Fruit fly (Drosophila melanogaster) whole organism, embryonic: ENCODE results near the gene ball.

Experiments
- Atf-2 ChIP-seq: fragments of 200-800 bp; sonication (Bioruptor generic); optimal IDR thresholded peaks from 2 replicates; lab custom pipeline; 2016; ENCODE audit warnings: missing biosample characterization, missing genetic modification characterization
- Atf6 ChIP-seq: fragments of 200-800 bp; sonication (Bioruptor generic); IDR thresholded peaks from 2 replicates; pipeline ENCODE4 v1.3.6; 2022; ENCODE audit warnings: missing biosample characterization, missing genetic modification characterization
- Bdp1 ChIP-seq: fragments of 200-800 bp; sonication (Bioruptor generic); optimal IDR thresholded peaks from 3 replicates; lab custom pipeline; 2016; ENCODE audit warnings: missing biosample characterization, missing genetic modification characterization
- CG10209 ChIP-seq: fragments of 200-800 bp; sonication (Bioruptor generic); optimal IDR thresholded peaks from 3 replicates; lab custom pipeline; 2017; ENCODE audit warnings: missing biosample characterization, mild to moderate bottlenecking, missing genetic modification characterization, missing genetic modification reagents
- CG11504 ChIP-seq: fragments of 200-800 bp; sonication (Bioruptor generic); optimal IDR thresholded peaks from 3 replicates; lab custom pipeline; 2019; ENCODE audit warnings: missing biosample characterization, mild to moderate bottlenecking, missing genetic modification characterization, moderate library complexity
- CG11560 ChIP-seq: fragments of 200-800 bp; sonication (Bioruptor generic); IDR thresholded peaks from 3 replicates; pipeline ENCODE4 v1.3.6; 2022; ENCODE audit warnings: missing biosample characterization, missing genetic modification characterization
- CG12104 ChIP-seq: fragments of 200-800 bp; sonication (Bioruptor generic); optimal IDR thresholded peaks from 3 replicates; lab custom pipeline; 2016; ENCODE audit warnings: missing biosample characterization, missing genetic modification characterization
- CG14014 ChIP-seq: fragments of 200-800 bp; sonication (Bioruptor generic); IDR thresholded peaks from 2 replicates; pipeline ENCODE4 v1.3.6; 2022; ENCODE audit warnings: missing biosample characterization, missing genetic modification characterization
- CG14860 ChIP-seq: fragments of 200-800 bp; sonication (Bioruptor generic); IDR thresholded peaks from 3 replicates; pipeline ENCODE4 v1.3.6; 2022; ENCODE audit warnings: missing biosample characterization, missing genetic modification characterization; ENCODE audit not compliant: partially characterized antibody
- CG17612 ChIP-seq: fragments of 200-800 bp; sonication (Bioruptor generic); IDR thresholded peaks from 2 replicates; pipeline ENCODE4 v1.3.6; 2022; ENCODE audit warnings: missing biosample characterization, missing genetic modification characterization
- CG2889 ChIP-seq: fragments of 200-800 bp; sonication (Bioruptor generic); IDR thresholded peaks from 3 replicates; pipeline ENCODE4 v1.3.6; 2022; ENCODE audit warnings: missing biosample characterization, missing genetic modification characterization
- CG34224 ChIP-seq: fragments of 200-800 bp; sonication (Bioruptor generic); IDR thresholded peaks from 3 replicates; pipeline ENCODE4 v1.3.6; 2022; ENCODE audit warnings: missing biosample characterization, missing genetic modification characterization; ENCODE audit not compliant: partially characterized antibody
- CG4282 ChIP-seq: fragments of 200-800 bp; sonication (Bioruptor generic); optimal IDR thresholded peaks from 2 replicates; lab custom pipeline; 2016; ENCODE audit warnings: missing biosample characterization, missing genetic modification characterization
- CG4404 ChIP-seq: fragments of 200-800 bp; sonication (Bioruptor generic); IDR thresholded peaks from 2 replicates; pipeline ENCODE4 v1.3.6; 2022; ENCODE audit warnings: missing biosample characterization, missing genetic modification characterization
- CG6683 ChIP-seq: fragments of 200-800 bp; sonication (Bioruptor generic); optimal IDR thresholded peaks from 2 replicates; lab custom pipeline; 2017; ENCODE audit warnings: missing biosample characterization, mild to moderate bottlenecking, missing genetic modification characterization, missing genetic modification reagents
- CG6765 ChIP-seq: fragments of 200-800 bp; sonication (Bioruptor generic); optimal IDR thresholded peaks from 3 replicates; lab custom pipeline; 2017; ENCODE audit warnings: missing biosample characterization, mild to moderate bottlenecking, missing genetic modification characterization
- CG7786 ChIP-seq: fragments of 200-800 bp; sonication (Bioruptor generic); optimal IDR thresholded peaks from 2 replicates; lab custom pipeline; 2016; ENCODE audit warnings: missing biosample characterization, missing genetic modification characterization
- CG8478 ChIP-seq: fragments of >200 bp; optimal IDR thresholded peaks from 2 replicates; lab custom pipeline; 2018
- CG9876 ChIP-seq: fragments of 200-800 bp; sonication (Bioruptor generic); optimal IDR thresholded peaks from 2 replicates; lab custom pipeline; 2016; ENCODE audit warnings: missing biosample characterization, missing genetic modification characterization
- CoRest ChIP-seq: fragments of 200-800 bp; sonication (Bioruptor generic); optimal IDR thresholded peaks from 3 replicates; lab custom pipeline; 2018; ENCODE audit warnings: missing biosample characterization, mild to moderate bottlenecking, missing genetic modification characterization, moderate library complexity
- D19A ChIP-seq: fragments of 200-800 bp; optimal IDR thresholded peaks from 3 replicates; lab custom pipeline; 2019; ENCODE audit warnings: missing biosample characterization, mild to moderate bottlenecking, missing genetic modification characterization, moderate library complexity
- Dbx ChIP-seq: fragments of 200-800 bp; sonication (Bioruptor generic); IDR thresholded peaks from 3 replicates; pipeline ENCODE4 v1.3.6; 2022; ENCODE audit warnings: missing biosample characterization, missing genetic modification characterization
- Hey ChIP-seq: fragments of 200-800 bp; sonication (Bioruptor generic); optimal IDR thresholded peaks from 3 replicates; lab custom pipeline; 2018; ENCODE audit warnings: missing biosample characterization, mild to moderate bottlenecking, missing genetic modification characterization
- HmgD ChIP-seq: fragments of 200-800 bp; sonication (Bioruptor generic); optimal IDR thresholded peaks from 3 replicates; lab custom pipeline; 2016; ENCODE audit warnings: missing biosample characterization, missing genetic modification characterization
- Hr39 ChIP-seq: fragments of >200 bp; optimal IDR thresholded peaks from 2 replicates; lab custom pipeline; 2017
- NfI ChIP-seq: fragments of 200-800 bp; sonication (Bioruptor generic); optimal IDR thresholded peaks from 3 replicates; lab custom pipeline; 2018; ENCODE audit warnings: missing biosample characterization, mild to moderate bottlenecking, missing genetic modification characterization, moderate library complexity
- Side ChIP-seq: fragments of 200-800 bp; sonication (Bioruptor generic); optimal IDR thresholded peaks from 2 replicates; lab custom pipeline; 2016; ENCODE audit warnings: missing biosample characterization, missing genetic modification characterization
- Sry-δ ChIP-seq: fragments of 200-800 bp; sonication (Bioruptor generic); optimal IDR thresholded peaks from 2 replicates; lab custom pipeline; 2016; ENCODE audit warnings: missing biosample characterization, missing genetic modification characterization
- Tbp ChIP-seq: fragments of >200 bp; optimal IDR thresholded peaks from 2 replicates; lab custom pipeline; 2018; ENCODE audit warnings: missing biosample characterization, missing genetic modification characterization
- Vsx1 ChIP-seq: fragments of 200-800 bp; sonication (Bioruptor generic); optimal IDR thresholded peaks from 2 replicates; lab custom pipeline; 2017; ENCODE audit warnings: missing biosample characterization, mild to moderate bottlenecking, missing genetic modification characterization, missing genetic modification reagents
- az2 ChIP-seq: fragments of 200-800 bp; sonication (Bioruptor generic); optimal IDR thresholded peaks from 3 replicates; lab custom pipeline; 2016; ENCODE audit warnings: missing biosample characterization, missing genetic modification characterization
- bbx ChIP-seq: fragments of 200-800 bp; sonication (Bioruptor generic); IDR thresholded peaks from 2 replicates; pipeline ENCODE4 v1.3.6; 2022; ENCODE audit warnings: missing biosample characterization, missing genetic modification characterization; ENCODE audit not compliant: partially characterized antibody
- cg ChIP-seq: fragments of 200-800 bp; sonication (Bioruptor generic); optimal IDR thresholded peaks from 3 replicates; lab custom pipeline; 2019; ENCODE audit warnings: missing biosample characterization, mild to moderate bottlenecking, missing genetic modification characterization, moderate library complexity
- corto ChIP-seq: fragments of 200-800 bp; sonication (Bioruptor generic); optimal IDR thresholded peaks from 2 replicates; lab custom pipeline; 2016; ENCODE audit warnings: missing biosample characterization, mild to moderate bottlenecking, missing genetic modification characterization, moderate library complexity
- dati ChIP-seq: fragments of 200-800 bp; sonication (Bioruptor generic); IDR thresholded peaks from 2 replicates; pipeline ENCODE4 v1.3.6; 2022; ENCODE audit warnings: missing biosample characterization, missing genetic modification characterization
- ems ChIP-seq: fragments of 200-800 bp; sonication (Bioruptor generic); optimal IDR thresholded peaks from 3 replicates; lab custom pipeline; 2016; ENCODE audit warnings: missing biosample characterization, missing genetic modification characterization
- exex ChIP-seq: fragments of 200-800 bp; sonication (Bioruptor generic); optimal IDR thresholded peaks from 4 replicates; lab custom pipeline; 2018; ENCODE audit warnings: missing biosample characterization, mild to moderate bottlenecking, missing genetic modification characterization, moderate library complexity
- fu2 ChIP-seq: fragments of 200-800 bp; sonication (Bioruptor generic); optimal IDR thresholded peaks from 2 replicates; lab custom pipeline; 2016; ENCODE audit warnings: missing biosample characterization, missing genetic modification characterization
- gce ChIP-seq: fragments of 200-800 bp; sonication (Bioruptor generic); IDR thresholded peaks from 3 replicates; pipeline ENCODE4 v1.3.6; 2022; ENCODE audit warnings: missing biosample characterization, missing genetic modification characterization
- gfzf ChIP-seq: fragments of 200-800 bp; sonication (Bioruptor generic); optimal IDR thresholded peaks from 2 replicates; lab custom pipeline; 2016; ENCODE audit warnings: missing biosample characterization, mild to moderate bottlenecking, missing genetic modification characterization, moderate library complexity
- grn ChIP-seq: fragments of 200-800 bp; sonication (Bioruptor generic); optimal IDR thresholded peaks from 3 replicates; lab custom pipeline; 2017; ENCODE audit warnings: missing biosample characterization, missing genetic modification characterization
- gsb ChIP-seq: fragments of 200-800 bp; sonication (Bioruptor generic); IDR thresholded peaks from 2 replicates; pipeline ENCODE4 v1.3.6; 2022; ENCODE audit warnings: missing biosample characterization, missing genetic modification characterization
- ham ChIP-seq: fragments of 200-800 bp; sonication (Bioruptor generic); IDR thresholded peaks from 2 replicates; pipeline ENCODE4 v1.3.6; 2022; ENCODE audit warnings: missing biosample characterization, missing genetic modification characterization
- mirr ChIP-seq: fragments of 200-800 bp; sonication (Bioruptor generic); optimal IDR thresholded peaks from 3 replicates; lab custom pipeline; 2018; ENCODE audit warnings: missing biosample characterization, mild to moderate bottlenecking, missing genetic modification characterization
- nom ChIP-seq: fragments of 200-800 bp; sonication (Bioruptor generic); optimal IDR thresholded peaks from 2 replicates; lab custom pipeline; 2017; ENCODE audit warnings: missing biosample characterization, missing genetic modification characterization, mild to moderate bottlenecking, moderate library complexity, missing genetic modification reagents
- oc ChIP-seq: fragments of 200-800 bp; sonication (Bioruptor generic); optimal IDR thresholded peaks from 2 replicates; lab custom pipeline; 2018; ENCODE audit warnings: missing biosample characterization, mild to moderate bottlenecking, missing genetic modification characterization, moderate library complexity
- pan ChIP-seq, 4 experiments: fragments of >200 bp in 3 of 4; fragments of 200-800 bp in 1 of 4; sonication (Bioruptor generic) in 1 of 4; optimal IDR thresholded peaks in 3 of 4; IDR thresholded peaks in 1 of 4; 2 replicates each; pipeline versions ENCODE4 v1.3.6 to Lab custom; 2017 to 2022; ENCODE audit warnings: missing biosample characterization in 2 of 4, missing genetic modification characterization in 2 of 4, mixed read lengths in 1 of 4
- ranshi ChIP-seq: fragments of 200-800 bp; sonication (Bioruptor generic); IDR thresholded peaks from 2 replicates; pipeline ENCODE4 v1.3.6; 2022; ENCODE audit warnings: missing biosample characterization, missing genetic modification characterization
- rib ChIP-seq: fragments of 200-800 bp; sonication (Bioruptor generic); IDR thresholded peaks from 2 replicates; pipeline ENCODE4 v1.3.6; 2022; ENCODE audit warnings: missing biosample characterization, missing genetic modification characterization

Gene ball

dm6 chr3R:26866577-26867456 is at the start of gene ball, which contains the start of gene His2Av:
ball (minus strand) TSS chr3R:26866807.
His2Av (plus strand) TSS chr3R:26866929.
- TF ChIP-seq NfI (GFP tag; lab: Kevin White, UChicago): peak; percentile 85
- peak; percentile 90 for TF ChIP-seq bbx (GFP tag; lab: Robert Waterston, UW)
- peak; percentile 67 for TF ChIP-seq oc (tag; lab: Kevin White, UChicago)
- no peak for TF ChIP-seq pan (optimal IDR thresholded peaks at IDR 0.05; lab: Kevin White, UChicago)
- peak in 1 of 2 experiments; percentile 86 for TF ChIP-seq pan (GFP tag; optimal IDR thresholded peaks at IDR 0.05 in 1 of 2, IDR thresholded peaks at IDR 0.05 in 1 of 2)
- 0 out of 2 replicates have a peak, but pooled peaks have one; percentile 59 for TF ChIP-seq dati (GFP tag; lab: Robert Waterston, UW)
- TF ChIP-seq az2 (GFP tag; lab: Kevin White, UChicago): peak; percentile 90
- TF ChIP-seq HmgD: peak; percentile 65
- TF ChIP-seq D19A (tag; lab: Kevin White, UChicago): peak; percentile 61
- no peak for TF ChIP-seq Hr39 (lab: Kevin White, UChicago)
- TF ChIP-seq ranshi: peak; percentile 74
- no peak for TF ChIP-seq ham (GFP tag; lab: Robert Waterston, UW)
- TF ChIP-seq CG6683 (GFP tag; lab: Kevin White, UChicago): peak; percentile 61
- TF ChIP-seq mirr (GFP tag; lab: Kevin White, UChicago): peak; percentile 42
- peak; percentile 84 for TF ChIP-seq CG34224 (GFP tag; lab: Robert Waterston, UW)
- peak; percentile 60 for TF ChIP-seq CG17612
- TF ChIP-seq exex (tag; lab: Kevin White, UChicago): no peak
- peak; percentile 75 for TF ChIP-seq Atf-2 (GFP tag; lab: Kevin White, UChicago)
- TF ChIP-seq Side (GFP tag; lab: Kevin White, UChicago): peak; percentile 91
- no peak for TF ChIP-seq cg
- peak; percentile 77; the same call in 1 of the 2 replicates for TF ChIP-seq CG14014
- peak; percentile 82 for TF ChIP-seq CG2889 (GFP tag; lab: Robert Waterston, UW)
- no peak for TF ChIP-seq Tbp (GFP tag; lab: Kevin White, UChicago)
- TF ChIP-seq Bdp1 (GFP tag; lab: Kevin White, UChicago): peak; percentile 83
- peak; percentile 88 for TF ChIP-seq ems
- peak; percentile 99 for TF ChIP-seq Sry-δ (GFP tag; lab: Kevin White, UChicago)
- no peak for TF ChIP-seq corto (GFP tag; lab: Kevin White, UChicago)
- peak; percentile 83 for TF ChIP-seq CG14860
- TF ChIP-seq CG10209 (GFP tag; lab: Kevin White, UChicago): peak; percentile 77
- peak; percentile 88 for TF ChIP-seq Dbx (GFP tag; lab: Robert Waterston, UW)
- peak; percentile 78 for TF ChIP-seq fu2
- TF ChIP-seq Atf6 (GFP tag; lab: Robert Waterston, UW): peak; percentile 83
- peak; percentile 90 for TF ChIP-seq rib (GFP tag; lab: Robert Waterston, UW)
- peak; percentile 66 for TF ChIP-seq CG9876 (GFP tag; lab: Kevin White, UChicago)
- TF ChIP-seq CG4282: peak; percentile 54
- peak; percentile 48 for TF ChIP-seq gfzf (GFP tag; lab: Kevin White, UChicago)
- TF ChIP-seq CG11560 (tag; lab: Robert Waterston, UW): peak; percentile 74
- peak; percentile 43 for TF ChIP-seq CG12104 (GFP tag; lab: Kevin White, UChicago)
- TF ChIP-seq gce (GFP tag; lab: Robert Waterston, UW): peak; percentile 67
- peak; percentile 42 for TF ChIP-seq CG6765 (GFP tag; lab: Kevin White, UChicago)
- TF ChIP-seq CG8478 (lab: Kevin White, UChicago): no peak
- TF ChIP-seq CG7786: peak; percentile 89
- peak; percentile 55 for TF ChIP-seq Vsx1 (GFP tag; lab: Kevin White, UChicago)
- TF ChIP-seq Hey: peak; percentile 38
- peak; percentile 80 for TF ChIP-seq CoRest (tag; lab: Kevin White, UChicago)
- TF ChIP-seq nom (GFP tag; lab: Kevin White, UChicago): peak; percentile 19
- TF ChIP-seq grn (GFP tag; lab: Kevin White, UChicago): peak; percentile 22
- peak; percentile 75 for TF ChIP-seq CG11504 (tag; lab: Kevin White, UChicago)
- TF ChIP-seq gsb: peak; percentile 77
- TF ChIP-seq CG4404 (GFP tag; lab: Robert Waterston, UW): peak; percentile 61; the same call in 1 of the 2 replicates
